Worm (Caenorhabditis elegans) whole organism, mixed stage, embryonic: ENCODE data around the gene F38B7.3.

Experiments
- M03D4.4 ChIP-seq: sonication (generic microtip); optimal IDR thresholded peaks from 2 replicates; lab custom pipeline; 2017; ENCODE audit warnings: mild to moderate bottlenecking, missing genetic modification characterization, missing compliant biosample characterization
- blmp-1 ChIP-seq: fragments of 150-350 bp; optimal IDR thresholded peaks from 2 replicates; lab custom pipeline; 2014; ENCODE audit warnings: missing biosample characterization, missing genetic modification characterization
- ceh-39 ChIP-seq: fragments of 150-350 bp; optimal IDR thresholded peaks from 2 replicates; lab custom pipeline; 2014; ENCODE audit warnings: missing biosample characterization, missing genetic modification characterization
- ceh-43 ChIP-seq: fragments of 200-800 bp; sonication (Bioruptor generic); optimal IDR thresholded peaks from 2 replicates; lab custom pipeline; 2018; ENCODE audit warnings: mild to moderate bottlenecking, missing genetic modification characterization, moderate library complexity, missing compliant biosample characterization
- ceh-83 ChIP-seq: fragments of 200-800 bp; sonication (Bioruptor generic); optimal IDR thresholded peaks from 2 replicates; lab custom pipeline; 2018; ENCODE audit warnings: mild to moderate bottlenecking, missing genetic modification characterization, missing compliant biosample characterization
- ces-1 ChIP-seq: fragments of 150-350 bp; optimal IDR thresholded peaks from 2 replicates; lab custom pipeline; 2014; ENCODE audit warnings: missing biosample characterization, missing genetic modification reagents, missing genetic modification characterization
- cnd-1 ChIP-seq: fragments of 200-800 bp; sonication (Bioruptor generic); optimal IDR thresholded peaks from 2 replicates; lab custom pipeline; 2018; ENCODE audit warnings: mild to moderate bottlenecking, missing genetic modification characterization, missing compliant biosample characterization
- drap-1 ChIP-seq: fragments of 200-800 bp; sonication (Bioruptor generic); optimal IDR thresholded peaks from 3 replicates; lab custom pipeline; 2018; ENCODE audit warnings: mild to moderate bottlenecking, missing genetic modification characterization, missing compliant biosample characterization
- elt-1 ChIP-seq: sonication (generic microtip); optimal IDR thresholded peaks from 2 replicates; lab custom pipeline; 2017; ENCODE audit warnings: missing genetic modification characterization, mild to moderate bottlenecking, missing compliant biosample characterization, antibody characterized with exemption, moderate library complexity, borderline replicate concordance; ENCODE audit not compliant: insufficient read depth
- ham-2 ChIP-seq: fragments of 200-800 bp; sonication (Bioruptor generic); optimal IDR thresholded peaks from 2 replicates; lab custom pipeline; 2018; ENCODE audit warnings: mild to moderate bottlenecking, missing genetic modification characterization, missing compliant biosample characterization
- hlh-1 ChIP-seq: fragments of 150-350 bp; optimal IDR thresholded peaks from 2 replicates; lab custom pipeline; 2014; ENCODE audit warnings: missing biosample characterization, missing genetic modification reagents, missing genetic modification characterization
- lin-13 ChIP-seq: fragments of 150-350 bp; optimal IDR thresholded peaks from 2 replicates; lab custom pipeline; 2014; ENCODE audit warnings: missing biosample characterization, missing genetic modification characterization
- lin-32 ChIP-seq: fragments of 200-800 bp; sonication (Bioruptor generic); optimal IDR thresholded peaks from 2 replicates; lab custom pipeline; 2018; ENCODE audit warnings: mild to moderate bottlenecking, missing genetic modification characterization, missing compliant biosample characterization
- lsy-2 ChIP-seq: fragments of 150-350 bp; optimal IDR thresholded peaks from 2 replicates; lab custom pipeline; 2014; ENCODE audit warnings: missing biosample characterization, missing genetic modification characterization
- mab-5 ChIP-seq: fragments of 150-350 bp; optimal IDR thresholded peaks from 2 replicates; lab custom pipeline; 2014; ENCODE audit warnings: missing biosample characterization, missing genetic modification characterization
- mep-1 ChIP-seq: fragments of 150-350 bp; optimal IDR thresholded peaks from 2 replicates; lab custom pipeline; 2017; ENCODE audit warnings: missing biosample characterization, missing genetic modification reagents, missing genetic modification characterization, inconsistent platforms
- nhr-12 ChIP-seq: fragments of 150-350 bp; optimal IDR thresholded peaks from 2 replicates; lab custom pipeline; 2014; ENCODE audit warnings: missing biosample characterization, missing genetic modification characterization
- nhr-2 ChIP-seq: fragments of 150-350 bp; optimal IDR thresholded peaks from 2 replicates; lab custom pipeline; 2014; ENCODE audit warnings: missing biosample characterization, missing genetic modification characterization
- nhr-237 ChIP-seq: fragments of 150-350 bp; optimal IDR thresholded peaks from 2 replicates; lab custom pipeline; 2014; ENCODE audit warnings: missing biosample characterization, missing genetic modification characterization
- nhr-28 ChIP-seq: fragments of 150-350 bp; optimal IDR thresholded peaks from 2 replicates; lab custom pipeline; 2014; ENCODE audit warnings: missing biosample characterization, missing genetic modification characterization
- sem-2 ChIP-seq: fragments of 200-800 bp; sonication (Bioruptor generic); optimal IDR thresholded peaks from 2 replicates; lab custom pipeline; 2018; ENCODE audit warnings: mild to moderate bottlenecking, missing genetic modification characterization, missing compliant biosample characterization
- snpc-4 ChIP-seq: fragments of 150-350 bp; optimal IDR thresholded peaks from 2 replicates; lab custom pipeline; 2014; ENCODE audit warnings: missing biosample characterization, missing genetic modification characterization
- sptf-1 ChIP-seq: sonication (generic microtip); optimal IDR thresholded peaks from 2 replicates; lab custom pipeline; 2017; ENCODE audit warnings: mild to moderate bottlenecking, missing genetic modification characterization, moderate library complexity, missing compliant biosample characterization
- tbx-8 ChIP-seq: fragments of 200-800 bp; sonication (Bioruptor generic); optimal IDR thresholded peaks from 2 replicates; lab custom pipeline; 2018; ENCODE audit warnings: mild to moderate bottlenecking, missing genetic modification characterization, moderate library complexity, missing compliant biosample characterization
- unc-120 ChIP-seq: sonication (generic microtip); optimal IDR thresholded peaks from 2 replicates; lab custom pipeline; 2017; ENCODE audit warnings: missing genetic modification characterization, missing compliant biosample characterization; ENCODE audit not compliant: poor library complexity, severe bottlenecking
- unc-39 ChIP-seq: fragments of 150-350 bp; optimal IDR thresholded peaks from 2 replicates; lab custom pipeline; 2014; ENCODE audit warnings: missing biosample characterization, missing genetic modification characterization
- unc-62 ChIP-seq: fragments of 150-350 bp; optimal IDR thresholded peaks from 2 replicates; lab custom pipeline; 2014; ENCODE audit warnings: missing biosample characterization, missing genetic modification reagents, missing genetic modification characterization
- zip-8 ChIP-seq: fragments of 150-350 bp; optimal IDR thresholded peaks from 2 replicates; lab custom pipeline; 2014; ENCODE audit warnings: missing biosample characterization, missing genetic modification characterization

Gene F38B7.3

DNA sequence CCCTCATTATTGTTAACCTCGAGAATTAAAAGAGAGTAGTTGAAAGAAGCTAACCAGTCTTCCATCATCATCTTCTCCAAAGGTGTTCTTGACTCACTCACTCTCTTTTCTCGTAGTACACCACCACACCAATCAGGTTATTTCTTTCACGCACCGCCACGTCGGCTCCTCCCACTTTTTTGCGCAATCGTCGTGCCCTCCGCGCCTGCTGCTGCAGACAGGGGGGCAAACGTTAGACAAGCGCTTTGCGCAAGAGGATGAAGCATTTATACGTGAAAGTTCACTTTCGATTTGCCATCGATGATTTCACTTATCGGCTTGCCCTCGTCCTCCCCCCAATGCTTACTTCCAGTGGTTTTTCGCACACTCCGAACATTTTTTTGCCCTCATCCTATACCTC is 23.6 kb upstream of the F38B7.3 start:
- no peak for TF ChIP-seq mep-1 (tag; lab: Kevin White, UChicago)
- TF ChIP-seq ham-2 (GFP tag; lab: Kevin White, UChicago), result peak; percentile 44
- TF ChIP-seq unc-62 (GFP tag; lab: Kevin White, UChicago), result no peak
- TF ChIP-seq drap-1, result no peak
- no peak for TF ChIP-seq elt-1 (tag; lab: Kevin White, UChicago)
- no peak for TF ChIP-seq nhr-28 (tag; lab: Kevin White, UChicago)
- TF ChIP-seq blmp-1, result peak; percentile 70
- TF ChIP-seq unc-120 (tag; lab: Kevin White, UChicago), result no peak
- no peak for TF ChIP-seq ceh-83 (GFP tag; lab: Kevin White, UChicago)
- TF ChIP-seq snpc-4 (tag; lab: Kevin White, UChicago), result no peak
- TF ChIP-seq nhr-2 (tag; lab: Kevin White, UChicago), result no peak
- TF ChIP-seq sptf-1 (tag; lab: Kevin White, UChicago), result peak; percentile 28
- TF ChIP-seq ceh-39 (tag; lab: Kevin White, UChicago), result no peak
- TF ChIP-seq nhr-237 (tag; lab: Kevin White, UChicago), result no peak
- TF ChIP-seq tbx-8 (GFP tag; lab: Kevin White, UChicago), result no peak
- TF ChIP-seq sem-2 (GFP tag; lab: Kevin White, UChicago), result no peak

DNA sequence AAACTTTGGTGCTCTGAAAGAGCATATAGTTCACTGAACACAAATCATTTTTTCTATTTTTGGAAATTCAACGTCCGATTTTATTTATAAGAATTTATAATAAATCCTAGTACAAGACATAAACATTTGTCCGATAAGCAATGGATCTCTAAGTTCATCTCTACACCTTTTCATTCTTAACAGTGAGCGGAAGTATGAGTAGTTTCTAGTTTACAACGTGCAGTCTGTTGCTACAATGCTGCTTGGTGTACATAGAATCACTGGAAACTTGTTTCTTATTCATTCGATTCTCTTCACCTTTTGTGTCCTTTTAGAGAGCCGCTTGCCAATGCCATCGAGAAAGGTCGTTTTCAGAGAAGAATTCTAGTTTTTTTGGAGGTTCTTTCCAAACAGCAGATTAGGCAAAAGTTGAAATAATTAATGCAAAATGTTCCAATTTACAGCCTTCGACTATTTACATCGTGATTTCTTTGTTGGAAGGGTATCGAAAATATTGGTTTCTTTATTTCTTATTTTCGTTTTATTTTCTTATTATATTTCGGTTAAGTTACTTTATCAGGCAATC is 21.9 kb upstream of the F38B7.3 start:
- no peak for TF ChIP-seq ceh-83 (GFP tag; lab: Kevin White, UChicago)

ce11 chrV:11527531-11527930 is 21.4 kb upstream of the F38B7.3 start, which contains the start of gene ccch-1:
ccch-1 (plus strand) TSS chrV:11527831.
- TF ChIP-seq mab-5 (tag; lab: Kevin White, UChicago) (no peak), cnd-1 (tag; lab: Kevin White, UChicago) (no peak), unc-39 (no peak), ceh-83 (GFP tag; lab: Kevin White, UChicago) (no peak), nhr-12 (tag; lab: Kevin White, UChicago) (no peak), ceh-39 (tag; lab: Kevin White, UChicago) (no peak), ham-2 (GFP tag; lab: Kevin White, UChicago) (no peak), sptf-1 (tag; lab: Kevin White, UChicago) (no peak), tbx-8 (GFP tag; lab: Kevin White, UChicago) (no peak), hlh-1 (tag; lab: Kevin White, UChicago) (no peak), ces-1 (GFP tag; lab: Kevin White, UChicago) (no peak), blmp-1 (no peak), lin-13 (tag; lab: Kevin White, UChicago) (no peak), sem-2 (GFP tag; lab: Kevin White, UChicago) (no peak), lsy-2 (tag; lab: Kevin White, UChicago) (no peak), lin-32 (GFP tag; lab: Kevin White, UChicago) (no peak), unc-62 (GFP tag; lab: Kevin White, UChicago) (no peak), zip-8 (tag; lab: Kevin White, UChicago) (no peak)

ce11 chrV:11528633-11529327 is 20.1 kb upstream of the F38B7.3 start:
- TF ChIP-seq unc-120 (tag; lab: Kevin White, UChicago), result peak; percentile 19
- no peak for TF ChIP-seq lin-32 (GFP tag; lab: Kevin White, UChicago)
- TF ChIP-seq hlh-1 (tag; lab: Kevin White, UChicago), result peak; percentile 11

ce11 chrV:11529541-11529940 is 19.4 kb upstream of the F38B7.3 start:
- no peak for TF ChIP-seq snpc-4 (tag; lab: Kevin White, UChicago)
- TF ChIP-seq nhr-237 (tag; lab: Kevin White, UChicago), result peak; percentile 27

- TF ChIP-seq lin-32 (GFP tag; lab: Kevin White, UChicago) (no peak), nhr-28 (tag; lab: Kevin White, UChicago) (no peak), nhr-237 (tag; lab: Kevin White, UChicago) (no peak), ceh-43 (GFP tag; lab: Kevin White, UChicago) (no peak), lin-13 (tag; lab: Kevin White, UChicago) (no peak), lsy-2 (tag; lab: Kevin White, UChicago) (no peak), M03D4.4 (tag; lab: Kevin White, UChicago) (no peak), snpc-4 (tag; lab: Kevin White, UChicago) (no peak), nhr-12 (tag; lab: Kevin White, UChicago) (no peak)
Measured at ce11 chrV:11531100-11531499, 17.8 kb upstream of the F38B7.3 start.
